Fruit fly (Drosophila melanogaster): ENCODE results near the gene CG12025.
A peak's percentile ranks its signal among the peaks of the same experiment; 100 is the strongest.

Gene CG12025

dm6 chr3L:1861794-1862447, 3.3 kb upstream of the CG12025 start, which contains the start of gene Rap1 (continued):
- TF ChIP-seq pita (GFP tag; optimal IDR thresholded peaks at IDR 0.05): no peak
- peak; percentile 51; the same call in 2 of the 3 replicates for TF ChIP-seq croc (GFP tag; conservative IDR thresholded peaks at IDR 0.05)
- TF ChIP-seq Xrp1 (GFP tag; IDR thresholded peaks at IDR 0.05): peak; percentile 69
- TF ChIP-seq chinmo (GFP tag; IDR thresholded peaks at IDR 0.05; ENCODE audit: partially characterized antibody): peak; percentile 54; the same call in 2 of the 4 replicates
- TF ChIP-seq CG1233 (GFP tag; optimal IDR thresholded peaks at IDR 0.05): peak; percentile 52
- TF ChIP-seq Nf-YB (GFP tag; optimal IDR thresholded peaks at IDR 0.05): no peak
- no peak for TF ChIP-seq CG7987 (GFP tag; optimal IDR thresholded peaks at IDR 0.05)
- peak; percentile 49 for TF ChIP-seq HLH54F (GFP tag; optimal IDR thresholded peaks at IDR 0.05)
- TF ChIP-seq CG8281 (tag; optimal IDR thresholded peaks at IDR 0.05): no peak
- TF ChIP-seq CG30431 (GFP tag; optimal IDR thresholded peaks at IDR 0.05): no peak
- TF ChIP-seq CG30403 (GFP tag; optimal IDR thresholded peaks at IDR 0.05): peak; percentile 83
- peak; percentile 96 for TF ChIP-seq inv (GFP tag; IDR thresholded peaks at IDR 0.05; ENCODE audit: partially characterized antibody)
- peak; percentile 64 for TF ChIP-seq pnt (GFP tag; optimal IDR thresholded peaks at IDR 0.05)
- peak; percentile 96 for TF ChIP-seq CG42726 (GFP tag; IDR thresholded peaks at IDR 0.05; ENCODE audit: partially characterized antibody)
- TF ChIP-seq abd-A (tag; optimal IDR thresholded peaks at IDR 0.05): no peak
- TF ChIP-seq gsb (GFP tag; IDR thresholded peaks at IDR 0.05): peak; percentile 53; the same call in 1 of the 2 replicates
- no peak for TF ChIP-seq Kr (GFP tag; optimal IDR thresholded peaks at IDR 0.05)
- TF ChIP-seq ash1 (GFP tag; optimal IDR thresholded peaks at IDR 0.05): no peak
- peak; percentile 15 for TF ChIP-seq HmgZ (tag; optimal IDR thresholded peaks at IDR 0.05)
- no peak for TF ChIP-seq z (GFP tag; IDR thresholded peaks at IDR 0.05)
- no peak for TF ChIP-seq otp (GFP tag; IDR thresholded peaks at IDR 0.05)
- peak in 1 of 3 experiments; percentile 43 for TF ChIP-seq lola (GFP tag; optimal IDR thresholded peaks at IDR 0.05)
- TF ChIP-seq CG11696 (GFP tag; IDR thresholded peaks at IDR 0.05): peak; percentile 10; the same call in 1 of the 2 replicates
- TF ChIP-seq CG2875 (GFP tag; optimal IDR thresholded peaks at IDR 0.05): peak; percentile 21
- TF ChIP-seq Oaz (GFP tag; IDR thresholded peaks at IDR 0.05): peak; percentile 44; the same call in 1 of the 2 replicates
- peak; percentile 85 for TF ChIP-seq CG8290 (GFP tag; optimal IDR thresholded peaks at IDR 0.05)
- peak in 1 of 2 experiments; percentile 55 for TF ChIP-seq CG8290 (tag; optimal IDR thresholded peaks at IDR 0.05)
- no peak for TF ChIP-seq Elba2 (GFP tag; optimal IDR thresholded peaks at IDR 0.05)
- no peak for TF ChIP-seq CG4360 (GFP tag; IDR thresholded peaks at IDR 0.05)
- peak; percentile 19 for TF ChIP-seq luna (GFP tag; optimal IDR thresholded peaks at IDR 0.05)
- TF ChIP-seq CG6272 (GFP tag; IDR thresholded peaks at IDR 0.05): peak; percentile 88
- TF ChIP-seq Mad (GFP tag; optimal IDR thresholded peaks at IDR 0.05): peak; percentile 2
- TF ChIP-seq CG11398 (GFP tag; optimal IDR thresholded peaks at IDR 0.05): peak; percentile 12
- no peak for TF ChIP-seq pan (optimal IDR thresholded peaks at IDR 0.05)
- peak in 1 of 2 experiments; percentile 70 for TF ChIP-seq pan (GFP tag; optimal IDR thresholded peaks at IDR 0.05 in 1 of 2, IDR thresholded peaks at IDR 0.05 in 1 of 2)
- peak; percentile 71 for TF ChIP-seq CG1832 (GFP tag; optimal IDR thresholded peaks at IDR 0.05)
- no peak for TF ChIP-seq CG31388 (GFP tag; optimal IDR thresholded peaks at IDR 0.05)
- no peak for TF ChIP-seq Bteb2 (GFP tag; optimal IDR thresholded peaks at IDR 0.05)
- no peak for TF ChIP-seq GATAe (GFP tag; conservative IDR thresholded peaks at IDR 0.05)
- no peak for TF ChIP-seq sd (tag; optimal IDR thresholded peaks at IDR 0.05)
- TF ChIP-seq CG6689 (GFP tag; IDR thresholded peaks at IDR 0.05): peak; percentile 57
- no peak for TF ChIP-seq sc (optimal IDR thresholded peaks at IDR 0.05)
- TF ChIP-seq sc (GFP tag; optimal IDR thresholded peaks at IDR 0.05): peak; percentile 14
- no peak for TF ChIP-seq prd (optimal IDR thresholded peaks at IDR 0.05)
- TF ChIP-seq prd (GFP tag; IDR thresholded peaks at IDR 0.05): peak; percentile 90
- peak; percentile 68 for TF ChIP-seq Mrtf (GFP tag; IDR thresholded peaks at IDR 0.05)
- peak; percentile 25 for TF ChIP-seq Dp (GFP tag; optimal IDR thresholded peaks at IDR 0.05)
- TF ChIP-seq shn (GFP tag; optimal IDR thresholded peaks at IDR 0.05): peak; percentile 43
- 0 out of 2 replicates have a peak, but pooled peaks have one; percentile 30 for TF ChIP-seq danr (GFP tag; IDR thresholded peaks at IDR 0.05)
- TF ChIP-seq ci (GFP tag; IDR thresholded peaks at IDR 0.05): peak; percentile 59
- no peak for TF ChIP-seq CG15601 (tag; optimal IDR thresholded peaks at IDR 0.05)
